Fruit fly (Drosophila melanogaster): ENCODE measurements around the gene CG3868.
A peak's percentile ranks its signal among the peaks of the same experiment; 100 is the strongest.

The CG3868 gene

DNA sequence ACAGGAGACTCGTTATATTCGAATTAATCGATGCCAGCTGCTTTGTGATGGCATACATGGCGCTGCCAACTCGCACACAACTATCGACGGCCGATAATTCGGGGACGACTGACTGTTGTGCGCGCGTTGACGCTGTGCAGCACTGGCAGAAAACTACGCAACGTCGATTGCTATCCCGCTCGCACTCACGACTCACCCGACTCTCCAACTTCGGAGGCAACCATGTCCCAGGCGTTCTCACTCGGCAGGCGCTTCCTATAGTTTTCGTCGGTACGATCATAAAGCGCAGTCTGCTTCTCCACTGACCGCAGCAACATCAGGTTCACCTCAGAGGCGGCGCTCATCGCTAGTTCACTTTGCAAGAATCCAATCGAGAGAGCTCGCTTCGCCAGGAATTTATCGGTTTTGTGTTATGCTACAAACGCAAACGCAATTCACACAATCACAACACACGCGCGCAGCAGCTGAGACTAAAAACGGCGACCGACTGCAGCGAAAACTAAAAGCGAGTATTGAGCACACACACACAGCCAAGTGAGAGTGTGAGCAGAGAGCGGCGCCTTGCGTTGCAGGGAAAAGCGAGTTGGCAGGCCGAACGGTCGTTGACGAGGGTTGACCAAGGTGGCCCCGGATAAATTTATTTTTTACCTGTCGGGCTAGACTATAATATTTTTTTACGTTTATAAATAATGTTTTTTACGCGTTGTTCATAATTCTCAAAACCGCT, 7.1 kb upstream of the CG3868 start, which contains the start of gene stwl (continued):
- TF ChIP-seq sim (GFP tag; IDR thresholded peaks at IDR 0.05), result peak; percentile 23; the same call in 1 of the 2 replicates
- TF ChIP-seq CG2889 (GFP tag; IDR thresholded peaks at IDR 0.05), result peak; percentile 17; the same call in 1 of the 3 replicates
- peak; percentile 10 for TF ChIP-seq CG4282 (GFP tag; optimal IDR thresholded peaks at IDR 0.05)
- TF ChIP-seq prd (optimal IDR thresholded peaks at IDR 0.05), result no peak
- TF ChIP-seq prd (GFP tag; IDR thresholded peaks at IDR 0.05), result peak; percentile 58
- TF ChIP-seq Doc2 (GFP tag; IDR thresholded peaks at IDR 0.05), result no peak
- peak; percentile 61 for TF ChIP-seq NC2β (GFP tag; optimal IDR thresholded peaks at IDR 0.05)
- TF ChIP-seq CG33213 (GFP tag; optimal IDR thresholded peaks at IDR 0.05), result peak; percentile 94
- peak; percentile 57 for TF ChIP-seq CG4404 (GFP tag; IDR thresholded peaks at IDR 0.05)
- peak; percentile 32; the same call in 1 of the 3 replicates for TF ChIP-seq dysf (GFP tag; IDR thresholded peaks at IDR 0.05)
- no peak; the same call in 1 of the 2 replicates for TF ChIP-seq H2.0 (GFP tag; IDR thresholded peaks at IDR 0.05)
- peak; percentile 76 for TF ChIP-seq CG9932 (GFP tag; IDR thresholded peaks at IDR 0.05)
- peak; percentile 57 for TF ChIP-seq CG9215 (GFP tag; IDR thresholded peaks at IDR 0.05)
- TF ChIP-seq vnd (GFP tag; IDR thresholded peaks at IDR 0.05; ENCODE audit: partially characterized antibody), result peak; percentile 70
- TF ChIP-seq CG18262 (tag; optimal IDR thresholded peaks at IDR 0.05), result no peak
- no peak for TF ChIP-seq Hr78 (GFP tag; optimal IDR thresholded peaks at IDR 0.05)
- TF ChIP-seq dmrt99B (tag; optimal IDR thresholded peaks at IDR 0.05), result peak; percentile 0
- TF ChIP-seq CG7839 (tag; optimal IDR thresholded peaks at IDR 0.05), result no peak
- TF ChIP-seq luna (GFP tag; optimal IDR thresholded peaks at IDR 0.05), result peak; percentile 4
- TF ChIP-seq Ptx1 (GFP tag; IDR thresholded peaks at IDR 0.05), result peak; percentile 59
- peak; percentile 48 for TF ChIP-seq Side (GFP tag; optimal IDR thresholded peaks at IDR 0.05)
- TF ChIP-seq HHEX (GFP tag; optimal IDR thresholded peaks at IDR 0.05), result peak; percentile 53
- TF ChIP-seq eyg (GFP tag; optimal IDR thresholded peaks at IDR 0.05), result peak; percentile 9
- peak; percentile 29 for TF ChIP-seq CG8089 (GFP tag; optimal IDR thresholded peaks at IDR 0.05)
- TF ChIP-seq Camta (GFP tag; optimal IDR thresholded peaks at IDR 0.05), result peak; percentile 44
- peak; percentile 30; the same call in 1 of the 2 replicates for TF ChIP-seq CG14014 (GFP tag; IDR thresholded peaks at IDR 0.05)
- peak; percentile 1 for TF ChIP-seq Atf3 (GFP tag; optimal IDR thresholded peaks at IDR 0.05)
- TF ChIP-seq Jarid2 (GFP tag; optimal IDR thresholded peaks at IDR 0.05), result peak; percentile 54
- peak; percentile 65 for TF ChIP-seq zen2 (GFP tag; IDR thresholded peaks at IDR 0.05; ENCODE audit: partially characterized antibody)
- peak; percentile 18; the same call in 1 of the 2 replicates for TF ChIP-seq E2f1 (GFP tag; IDR thresholded peaks at IDR 0.05)
- peak; percentile 77 for TF ChIP-seq Deaf1 (tag; optimal IDR thresholded peaks at IDR 0.05)
- TF ChIP-seq fd3F (GFP tag; optimal IDR thresholded peaks at IDR 0.05), result peak; percentile 36
- peak; percentile 9 for TF ChIP-seq CG9876 (GFP tag; optimal IDR thresholded peaks at IDR 0.05)
- TF ChIP-seq CG2199 (GFP tag; IDR thresholded peaks at IDR 0.05), result peak; percentile 86; the same call in 2 of the 3 replicates
- no peak for TF ChIP-seq nau (GFP tag; optimal IDR thresholded peaks at IDR 0.05)
- peak; percentile 37 for TF ChIP-seq CG12659 (GFP tag; optimal IDR thresholded peaks at IDR 0.05)
- TF ChIP-seq CG16863 (GFP tag; optimal IDR thresholded peaks at IDR 0.05), result peak; percentile 15
- peak; percentile 76 for TF ChIP-seq CG14860 (GFP tag; IDR thresholded peaks at IDR 0.05; ENCODE audit: partially characterized antibody)
- TF ChIP-seq MTF-1 (GFP tag; optimal IDR thresholded peaks at IDR 0.05; ENCODE audit: borderline replicate concordance), result no peak
- peak; percentile 82 for TF ChIP-seq scrt (GFP tag; optimal IDR thresholded peaks at IDR 0.05)
- TF ChIP-seq phol (tag; optimal IDR thresholded peaks at IDR 0.05), result peak; percentile 61
- TF ChIP-seq D19A (tag; optimal IDR thresholded peaks at IDR 0.05), result no peak
- TF ChIP-seq CG15269 (tag; optimal IDR thresholded peaks at IDR 0.05), result no peak
- peak; percentile 51 for TF ChIP-seq tx (GFP tag; optimal IDR thresholded peaks at IDR 0.05)
- TF ChIP-seq grau (tag; optimal IDR thresholded peaks at IDR 0.05), result peak; percentile 5
- peak; percentile 58 for TF ChIP-seq Hsf (GFP tag; optimal IDR thresholded peaks at IDR 0.05)
- no peak for TF ChIP-seq CG30020 (tag; optimal IDR thresholded peaks at IDR 0.05)
- TF ChIP-seq pfk (GFP tag; optimal IDR thresholded peaks at IDR 0.05), result peak; percentile 46
- TF ChIP-seq CG18599 (GFP tag; optimal IDR thresholded peaks at IDR 0.05), result peak; percentile 52
